Worm (Caenorhabditis elegans): Measurements from ENCODE around the gene lgc-25.

ce11 chrX:14115480-14116161 is 45.9 kb downstream of the lgc-25 start, which contains the start of gene F28H6.7:
- no peak for TF ChIP-seq F10B5.3 (tag; optimal IDR thresholded peaks at IDR 0.05)
- no peak for TF ChIP-seq lir-3 (tag; optimal IDR thresholded peaks at IDR 0.05)
- TF ChIP-seq egl-27 (tag; optimal IDR thresholded peaks at IDR 0.05) = no peak
- no peak for TF ChIP-seq dve-1 (tag; optimal IDR thresholded peaks at IDR 0.05; ENCODE audit: insufficient read depth)
- no peak for TF ChIP-seq mdl-1 (tag; optimal IDR thresholded peaks at IDR 0.05)
- TF ChIP-seq unc-130 (GFP tag; optimal IDR thresholded peaks at IDR 0.05) = peak; percentile 16
- TF ChIP-seq zag-1 (tag; optimal IDR thresholded peaks at IDR 0.05) = no peak
- TF ChIP-seq lin-1 (GFP tag; IDR thresholded peaks at IDR 0.05) = no peak
- no peak for TF ChIP-seq mdt-29 (GFP tag; IDR thresholded peaks at IDR 0.05)
